Worm (Caenorhabditis elegans): Measurements from ENCODE around the gene mpst-7.

Gene mpst-7

ce11 chrV:12944229-12944628 lies 16.7 kb downstream of the mpst-7 start, which contains the start of gene T16G1.3:
T16G1.3 (minus strand) TSS chrV:12944329.
- no peak for TF ChIP-seq hlh-26 (GFP tag; conservative IDR thresholded peaks at IDR 0.05)
- no peak for TF ChIP-seq hmg-1.2 (GFP tag; IDR thresholded peaks at IDR 0.05)
- no peak for TF ChIP-seq tlf-1 (GFP tag; optimal IDR thresholded peaks at IDR 0.05)
- TF ChIP-seq bed-2 (GFP tag; IDR thresholded peaks at IDR 0.05) = no peak
- no peak for TF ChIP-seq atf-7 (tag; optimal IDR thresholded peaks at IDR 0.05)
- TF ChIP-seq unc-130 (GFP tag; optimal IDR thresholded peaks at IDR 0.05) = no peak
- no peak for TF ChIP-seq nfyb-1 (GFP tag; IDR thresholded peaks at IDR 0.05)
- no peak for TF ChIP-seq Y79H2A.3 (GFP tag; conservative IDR thresholded peaks at IDR 0.05)
- TF ChIP-seq zim-3 (tag; optimal IDR thresholded peaks at IDR 0.05) = no peak
- no peak for TF ChIP-seq Y95B8A.8 (GFP tag; IDR thresholded peaks at IDR 0.05)
- TF ChIP-seq F33H1.4 (GFP tag; IDR thresholded peaks at IDR 0.05) = no peak
- no peak for TF ChIP-seq B0261.1 (tag; optimal IDR thresholded peaks at IDR 0.05)
- TF ChIP-seq tbp1 (GFP tag; optimal IDR thresholded peaks at IDR 0.05) = no peak
- no peak for TF ChIP-seq F10E7.11 (tag; optimal IDR thresholded peaks at IDR 0.05)
- TF ChIP-seq lin-40 (tag; optimal IDR thresholded peaks at IDR 0.05) = no peak

- TF ChIP-seq athp-1 (tag; optimal IDR thresholded peaks at IDR 0.05) (no peak), ztf-3 (GFP tag; optimal IDR thresholded peaks at IDR 0.05) (no peak), xnd-1 (tag; optimal IDR thresholded peaks at IDR 0.05) (no peak)
These were observed 17.5 kb downstream of the mpst-7 start for ce11 chrV:12943399-12943798.

- TF ChIP-seq ztf-3 (GFP tag; optimal IDR thresholded peaks at IDR 0.05) (no peak), B0261.1 (tag; optimal IDR thresholded peaks at IDR 0.05) (no peak), nhr-80 (tag; optimal IDR thresholded peaks at IDR 0.05) (peak; percentile 2), dpl-1 (GFP tag; optimal IDR thresholded peaks at IDR 0.05) (no peak)
These were observed 19.0 kb downstream of the mpst-7 start, which contains the start of gene T16G1.4 for ce11 chrV:12941797-12942474. T16G1.4 (minus strand) TSS chrV:12941847.

ce11 chrV:12939434-12939833 lies 21.5 kb downstream of the mpst-7 start, which contains the start of gene T16G1.5:
T16G1.5 (minus strand) TSS chrV:12939552.
- peak; percentile 29 for TF ChIP-seq nhr-80 (tag; optimal IDR thresholded peaks at IDR 0.05)
- no peak for TF ChIP-seq Y56A3A.18 (GFP tag; IDR thresholded peaks at IDR 0.05)

- TF ChIP-seq madf-10 (tag; optimal IDR thresholded peaks at IDR 0.05) (no peak), hrde-1 (tag; optimal IDR thresholded peaks at IDR 0.05; ENCODE audit: borderline replicate concordance) (no peak), nhr-80 (tag; optimal IDR thresholded peaks at IDR 0.05) (peak; percentile 90)
These were observed 23.8 kb downstream of the mpst-7 start, which contains the start of gene T16G1.6 for ce11 chrV:12937098-12937497. T16G1.6 (minus strand) TSS chrV:12937174.

- TF ChIP-seq zim-3 (tag; optimal IDR thresholded peaks at IDR 0.05) (no peak), let-607 (tag; optimal IDR thresholded peaks at IDR 0.05) (no peak), dox-1 (GFP tag; IDR thresholded peaks at IDR 0.05) (peak; percentile 59; the same call in 1 of the 2 replicates), lin-40 (tag; optimal IDR thresholded peaks at IDR 0.05) (no peak), snpc-1.3 (tag; optimal IDR thresholded peaks at IDR 0.05; ENCODE audit: insufficient read depth) (no peak), hlh-12 (tag; optimal IDR thresholded peaks at IDR 0.05) (no peak), Y56A3A.18 (GFP tag; IDR thresholded peaks at IDR 0.05) (no peak), snpc-3.4 (tag; optimal IDR thresholded peaks at IDR 0.05) (no peak), K11D2.4 (GFP tag; IDR thresholded peaks at IDR 0.05) (no peak), mes-4 (tag; optimal IDR thresholded peaks at IDR 0.05) (no peak), ztf-28 (GFP tag; IDR thresholded peaks at IDR 0.05) (no peak), atf-7 (tag; optimal IDR thresholded peaks at IDR 0.05) (peak; percentile 12), nfya-1 (tag; optimal IDR thresholded peaks at IDR 0.05; ENCODE audit: borderline replicate concordance, insufficient read depth) (no peak), akir-1 (GFP tag; optimal IDR thresholded peaks at IDR 0.05) (no peak), ztf-25 (GFP tag; IDR thresholded peaks at IDR 0.05) (no peak), nhr-80 (tag; optimal IDR thresholded peaks at IDR 0.05) (peak; percentile 98), mcd-1 (GFP tag; IDR thresholded peaks at IDR 0.05) (no peak), ztf-22 (GFP tag; optimal IDR thresholded peaks at IDR 0.05) (peak; percentile 30), ets-4 (GFP tag; optimal IDR thresholded peaks at IDR 0.05) (peak; percentile 68), tlf-1 (GFP tag; optimal IDR thresholded peaks at IDR 0.05) (no peak), ekl-4 (GFP tag; IDR thresholded peaks at IDR 0.05) (no peak)
These were observed 26.0 kb downstream of the mpst-7 start, which contains the start of gene T16G1.7 for ce11 chrV:12934976-12935375. T16G1.7 (minus strand) TSS chrV:12935112.
